Worm (Caenorhabditis elegans) whole organism, mixed stage, embryonic: ENCODE data around the gene srt-69.

Experiments used
- elt-1 ChIP-seq: sonication (generic microtip); optimal IDR thresholded peaks from 2 replicates; lab custom pipeline; 2017; ENCODE audit warnings: missing genetic modification characterization, mild to moderate bottlenecking, missing compliant biosample characterization, antibody characterized with exemption, moderate library complexity, borderline replicate concordance; ENCODE audit not compliant: insufficient read depth
- elt-3 ChIP-seq: fragments of 150-350 bp; optimal IDR thresholded peaks from 2 replicates; lab custom pipeline; 2014; ENCODE audit warnings: missing biosample characterization, missing genetic modification characterization
- hlh-1 ChIP-seq: fragments of 150-350 bp; optimal IDR thresholded peaks from 2 replicates; lab custom pipeline; 2014; ENCODE audit warnings: missing biosample characterization, missing genetic modification reagents, missing genetic modification characterization
- nhr-237 ChIP-seq: fragments of 150-350 bp; optimal IDR thresholded peaks from 2 replicates; lab custom pipeline; 2014; ENCODE audit warnings: missing biosample characterization, missing genetic modification characterization
- nhr-28 ChIP-seq: fragments of 150-350 bp; optimal IDR thresholded peaks from 2 replicates; lab custom pipeline; 2014; ENCODE audit warnings: missing biosample characterization, missing genetic modification characterization
- snpc-4 ChIP-seq: fragments of 150-350 bp; optimal IDR thresholded peaks from 2 replicates; lab custom pipeline; 2014; ENCODE audit warnings: missing biosample characterization, missing genetic modification characterization
- ztf-11 ChIP-seq: fragments of 150-350 bp; optimal IDR thresholded peaks from 2 replicates; lab custom pipeline; 2014; ENCODE audit warnings: missing biosample characterization, missing genetic modification characterization

DNA sequence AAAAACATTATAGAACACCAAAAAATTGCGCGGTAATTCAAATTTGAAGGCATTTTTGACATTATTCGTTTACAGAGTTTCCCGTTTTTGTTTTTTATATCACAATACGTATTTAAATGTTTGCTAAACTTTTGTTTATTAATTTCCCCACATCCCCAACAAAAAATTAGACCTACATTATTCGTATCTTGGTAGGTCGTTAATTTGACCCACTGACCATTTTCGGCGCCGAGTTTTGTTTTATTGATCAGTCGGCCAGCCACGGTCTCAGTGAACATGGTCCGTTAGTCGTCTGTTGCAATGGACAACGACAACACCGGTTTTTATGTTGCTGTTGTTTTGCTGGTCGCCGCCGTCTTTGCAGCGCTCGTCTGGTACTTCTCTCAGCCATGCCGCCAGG is 25.6 kb downstream of the srt-69 start, which contains the start of gene B0238.15:
- TF ChIP-seq elt-3 (tag; lab: Kevin White, UChicago) = no peak
- no peak for TF ChIP-seq snpc-4 (tag; lab: Kevin White, UChicago)
- no peak for TF ChIP-seq ztf-11 (tag; lab: Kevin White, UChicago)
- TF ChIP-seq nhr-237 (tag; lab: Kevin White, UChicago) = no peak
- TF ChIP-seq nhr-28 (tag; lab: Kevin White, UChicago) = no peak
- no peak for TF ChIP-seq elt-1 (tag; lab: Kevin White, UChicago)
- no peak for TF ChIP-seq hlh-1 (tag; lab: Kevin White, UChicago)
